Worm (Caenorhabditis elegans) whole organism, L4 larva: ENCODE results near the gene rei-1.
A peak's percentile ranks its signal among the peaks of the same experiment; 100 is the strongest.

Source experiments
- F10B5.3 ChIP-seq: sonication (generic microtip); optimal IDR thresholded peaks from 2 replicates; lab custom pipeline; 2016; ENCODE audit warnings: mild to moderate bottlenecking, missing genetic modification characterization, missing compliant biosample characterization
- F37D6.2 ChIP-seq: sonication (generic microtip); optimal IDR thresholded peaks from 2 replicates; lab custom pipeline; 2016; ENCODE audit warnings: mild to moderate bottlenecking, missing genetic modification characterization, missing compliant biosample characterization
- R02D3.7 ChIP-seq: fragments of 150-350 bp; sonication (generic microtip); optimal IDR thresholded peaks from 3 replicates; lab custom pipeline; 2014; ENCODE audit warnings: missing biosample characterization, missing genetic modification characterization
- Y5F2A.4 ChIP-seq: fragments of 200-800 bp; sonication (Bioruptor generic); optimal IDR thresholded peaks from 2 replicates; lab custom pipeline; 2018; ENCODE audit warnings: mild to moderate bottlenecking, missing genetic modification characterization, missing compliant biosample characterization
- aha-1 ChIP-seq: fragments of 150-350 bp; peaks from one replicate; lab custom pipeline; 2014; ENCODE audit warnings: missing biosample characterization, missing genetic modification characterization
- aly-2 ChIP-seq: sonication (generic microtip); optimal IDR thresholded peaks from 2 replicates; lab custom pipeline; 2018; ENCODE audit warnings: missing biosample characterization, missing genetic modification characterization
- ama-1 ChIP-seq: fragments of 150-350 bp; optimal IDR thresholded peaks from 2 replicates; lab custom pipeline; 2014; ENCODE audit warnings: inconsistent platforms, mixed read lengths
- attf-4 ChIP-seq: sonication (generic microtip); optimal IDR thresholded peaks from 3 replicates; lab custom pipeline; 2017; ENCODE audit warnings: missing biosample characterization, missing genetic modification characterization
- ceh-62 ChIP-seq: sonication (generic microtip); optimal IDR thresholded peaks from 2 replicates; lab custom pipeline; 2017; ENCODE audit warnings: missing biosample characterization, missing genetic modification characterization
- ces-1 ChIP-seq: fragments of 150-350 bp; sonication (generic microtip); optimal IDR thresholded peaks from 4 replicates; lab custom pipeline; 2014; ENCODE audit warnings: missing biosample characterization, missing genetic modification reagents, missing genetic modification characterization
- ctbp-1 ChIP-seq: fragments of 200-800 bp; sonication (Bioruptor generic); IDR thresholded peaks from 2 replicates; pipeline ENCODE4 v1.3.6; 2022; ENCODE audit warnings: missing genetic modification reagents, missing genetic modification characterization, missing compliant biosample characterization
- daf-16 ChIP-seq, 3 experiments: sonication (generic microtip); optimal IDR thresholded peaks; 2 replicates each; lab custom pipeline; 2016 to 2017; ENCODE audit warnings: missing genetic modification characterization in 3 of 3, missing genetic modification reagents in 3 of 3, mild to moderate bottlenecking in 2 of 3, missing compliant biosample characterization in 2 of 3, missing biosample characterization in 1 of 3, moderate library complexity in 1 of 3
- duxl-1 ChIP-seq: sonication (generic microtip); optimal IDR thresholded peaks from 2 replicates; lab custom pipeline; 2016; ENCODE audit warnings: mild to moderate bottlenecking, missing genetic modification characterization, moderate library complexity, missing compliant biosample characterization; ENCODE audit not compliant: poor library complexity
- egl-43 ChIP-seq: fragments of 200-800 bp; sonication (Bioruptor generic); IDR thresholded peaks from 2 replicates; pipeline ENCODE4 v1.3.6; 2022; ENCODE audit warnings: missing genetic modification reagents, missing genetic modification characterization, missing compliant biosample characterization
- gei-8 ChIP-seq: fragments of 200-800 bp; sonication (Bioruptor generic); optimal IDR thresholded peaks from 2 replicates; lab custom pipeline; 2018; ENCODE audit warnings: mild to moderate bottlenecking, missing genetic modification characterization, missing compliant biosample characterization
- hif-1 ChIP-seq, 2 experiments: sonication (generic microtip); optimal IDR thresholded peaks; 2 replicates each; lab custom pipeline; 2016 to 2017; ENCODE audit warnings: missing compliant biosample characterization in 2 of 2, missing genetic modification characterization in 2 of 2, missing genetic modification reagents in 2 of 2, missing genotype in 2 of 2, mild to moderate bottlenecking in 1 of 2
- hlh-11 ChIP-seq: fragments of 200-800 bp; sonication (Bioruptor generic); optimal IDR thresholded peaks from 2 replicates; lab custom pipeline; 2018; ENCODE audit warnings: mild to moderate bottlenecking, missing genetic modification characterization, missing compliant biosample characterization
- hmg-1.1 ChIP-seq: fragments of 200-800 bp; sonication (Bioruptor generic); IDR thresholded peaks from 2 replicates; pipeline ENCODE4 v1.3.6; 2022; ENCODE audit warnings: missing genetic modification reagents, missing genetic modification characterization, missing compliant biosample characterization
- lin-15B ChIP-seq: fragments of 150-350 bp; sonication (generic microtip); optimal IDR thresholded peaks from 3 replicates; lab custom pipeline; 2014; ENCODE audit warnings: missing biosample characterization, missing genetic modification characterization
- lin-38 ChIP-seq: fragments of 200-800 bp; sonication (Bioruptor generic); IDR thresholded peaks from 2 replicates; pipeline ENCODE4 v1.3.6; 2022; ENCODE audit warnings: missing genetic modification reagents, missing genetic modification characterization, missing compliant biosample characterization
- lsy-2 ChIP-seq, 2 experiments: fragments of 150-350 bp in 1 of 2; sonication (generic microtip) in 1 of 2; optimal IDR thresholded peaks; 2 replicates each; lab custom pipeline; 2014 to 2017; ENCODE audit warnings: missing biosample characterization in 2 of 2, missing genetic modification characterization in 2 of 2
- madf-5 ChIP-seq, 2 experiments: fragments of 200-800 bp; sonication (Bioruptor generic); IDR thresholded peaks; 2 replicates each; pipeline ENCODE4 v1.3.6; 2022; ENCODE audit warnings: missing compliant biosample characterization in 2 of 2, missing genetic modification characterization in 2 of 2
- mep-1 ChIP-seq: fragments of 150-350 bp; sonication (generic microtip); optimal IDR thresholded peaks from 3 replicates; lab custom pipeline; 2014; ENCODE audit warnings: missing biosample characterization, missing genetic modification characterization
- nhr-11 ChIP-seq: fragments of 150-350 bp; optimal IDR thresholded peaks from 2 replicates; lab custom pipeline; 2014; ENCODE audit warnings: missing biosample characterization, missing genetic modification characterization
- nhr-237 ChIP-seq: sonication (generic microtip); optimal IDR thresholded peaks from 2 replicates; lab custom pipeline; 2017; ENCODE audit warnings: missing biosample characterization, missing genetic modification characterization
- nhr-42 ChIP-seq: fragments of 200-800 bp; sonication (Bioruptor generic); IDR thresholded peaks from 2 replicates; pipeline ENCODE4 v1.3.6; 2022; ENCODE audit warnings: missing genetic modification characterization, missing compliant biosample characterization
- nhr-6 ChIP-seq: fragments of 150-350 bp; optimal IDR thresholded peaks from 2 replicates; lab custom pipeline; 2014; ENCODE audit warnings: missing biosample characterization, missing genetic modification characterization
- nhr-76 ChIP-seq: fragments of 150-350 bp; optimal IDR thresholded peaks from 2 replicates; lab custom pipeline; 2014; ENCODE audit warnings: missing biosample characterization, missing genetic modification characterization
- nhr-77 ChIP-seq: fragments of 150-350 bp; optimal IDR thresholded peaks from 2 replicates; lab custom pipeline; 2014; ENCODE audit warnings: missing biosample characterization, missing genetic modification characterization
- set-16 ChIP-seq: fragments of 200-800 bp; sonication (Bioruptor generic); IDR thresholded peaks from 2 replicates; pipeline ENCODE4 v1.3.6; 2022; ENCODE audit warnings: missing genetic modification reagents, missing genetic modification characterization, missing compliant biosample characterization
- snpc-4 ChIP-seq: fragments of 150-350 bp; optimal IDR thresholded peaks from 2 replicates; lab custom pipeline; 2014; ENCODE audit warnings: missing biosample characterization, missing genetic modification characterization
- spr-1 ChIP-seq: sonication (generic microtip); optimal IDR thresholded peaks from 2 replicates; lab custom pipeline; 2016; ENCODE audit warnings: mild to moderate bottlenecking, missing genetic modification characterization, missing compliant biosample characterization
- unc-130 ChIP-seq: sonication (generic microtip); optimal IDR thresholded peaks from 2 replicates; lab custom pipeline; 2016; ENCODE audit warnings: missing genetic modification reagents, missing genetic modification characterization, missing compliant biosample characterization
- unc-62 ChIP-seq, 3 experiments: fragments of 150-350 bp in 1 of 3; sonication (generic microtip); optimal IDR thresholded peaks in 2 of 3; peaks in 1 of 3; 1 replicate in 1 of 3; 2 replicates in 2 of 3; lab custom pipeline; 2014 to 2017; ENCODE audit warnings: missing biosample characterization in 3 of 3, missing genetic modification characterization in 3 of 3, missing genetic modification reagents in 3 of 3, missing genotype in 1 of 3
- zfp-2 ChIP-seq: sonication (generic microtip); optimal IDR thresholded peaks from 2 replicates; lab custom pipeline; 2016; ENCODE audit warnings: mild to moderate bottlenecking, missing genetic modification characterization, missing compliant biosample characterization
- zfp-3 ChIP-seq: fragments of 200-800 bp; sonication (Bioruptor generic); conservative IDR thresholded peaks from 2 replicates; pipeline ENCODE4 v1.3.6; 2022; ENCODE audit warnings: missing genetic modification reagents, missing genetic modification characterization, missing compliant biosample characterization
- ztf-11 ChIP-seq: fragments of 150-350 bp; optimal IDR thresholded peaks from 2 replicates; lab custom pipeline; 2014; ENCODE audit warnings: missing biosample characterization, missing genetic modification characterization
- ztf-7 ChIP-seq: fragments of 150-350 bp; optimal IDR thresholded peaks from 2 replicates; lab custom pipeline; 2014; ENCODE audit warnings: missing biosample characterization, missing genetic modification characterization

rei-1 gene

DNA sequence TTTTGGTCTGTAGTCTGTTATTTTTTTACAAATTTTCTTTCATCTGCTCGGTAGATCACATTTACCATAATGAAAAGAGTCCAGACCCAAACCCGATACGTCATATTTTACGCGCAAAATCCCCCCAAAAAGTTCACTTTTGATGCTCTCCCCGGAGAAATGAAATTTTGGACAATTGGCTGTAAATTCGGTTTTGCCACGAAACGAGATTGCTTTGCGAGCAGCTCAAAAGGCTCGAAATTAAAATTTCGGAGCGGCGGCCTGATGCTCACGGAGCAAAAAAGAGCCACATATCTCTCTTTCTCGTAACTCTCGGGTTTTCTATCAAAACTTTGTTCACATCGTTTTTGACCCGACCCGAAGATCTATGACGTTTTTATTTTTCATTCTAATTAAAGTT, 25.3 kb upstream of the rei-1 start:
- no peak for TF ChIP-seq F37D6.2 (tag; lab: Kevin White, UChicago)
- no peak for TF ChIP-seq nhr-6 (tag; lab: Kevin White, UChicago)

DNA sequence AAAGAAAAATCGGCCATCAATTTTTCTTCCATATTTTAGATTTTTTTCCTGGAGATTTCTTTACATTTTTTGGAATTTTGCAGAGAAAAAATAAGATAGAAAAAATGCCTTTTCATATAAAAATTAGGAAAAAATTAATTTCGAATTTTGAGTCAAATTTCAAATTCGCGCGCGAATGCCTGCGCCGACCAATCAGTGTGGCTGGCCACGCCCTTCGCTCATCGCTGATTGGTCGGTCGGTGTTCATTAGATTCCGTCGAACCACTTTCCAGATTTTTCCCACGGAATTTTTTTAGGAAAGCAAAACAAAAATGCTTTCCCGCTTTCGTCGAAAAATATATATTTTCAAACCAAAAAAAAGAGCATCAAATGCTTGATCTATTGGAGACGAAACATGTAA, 22.4 kb upstream of the rei-1 start:
- TF ChIP-seq aha-1 (peak; percentile 66), unc-130 (GFP tag; lab: Kevin White, UChicago) (no peak)

DNA sequence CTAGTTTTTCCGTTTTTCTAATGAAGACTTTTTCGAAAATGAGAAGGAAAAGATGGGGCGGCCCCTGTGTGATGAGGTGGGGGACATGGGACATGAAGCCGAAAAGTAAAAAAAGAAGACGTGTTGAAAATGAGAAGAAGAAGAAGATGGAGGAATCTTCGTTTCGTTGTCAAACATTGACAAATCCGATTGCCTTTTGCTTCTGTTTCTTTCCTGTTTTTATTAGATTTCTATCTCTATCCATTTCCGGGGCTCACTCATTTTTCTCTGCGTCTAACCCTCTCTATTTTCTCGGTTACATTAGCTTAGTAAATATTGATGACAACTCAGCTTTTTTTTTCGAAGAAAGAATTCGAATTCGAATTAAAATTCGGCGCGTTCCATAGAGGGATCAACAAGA, 21.7 kb upstream of the rei-1 start:
- TF ChIP-seq ces-1 (GFP tag; lab: Kevin White, UChicago): peak; percentile 54
- TF ChIP-seq lin-15B (tag; lab: Kevin White, UChicago): no peak
- TF ChIP-seq aha-1: peak; percentile 74
- TF ChIP-seq, all 104 proteins: peak for 2

DNA sequence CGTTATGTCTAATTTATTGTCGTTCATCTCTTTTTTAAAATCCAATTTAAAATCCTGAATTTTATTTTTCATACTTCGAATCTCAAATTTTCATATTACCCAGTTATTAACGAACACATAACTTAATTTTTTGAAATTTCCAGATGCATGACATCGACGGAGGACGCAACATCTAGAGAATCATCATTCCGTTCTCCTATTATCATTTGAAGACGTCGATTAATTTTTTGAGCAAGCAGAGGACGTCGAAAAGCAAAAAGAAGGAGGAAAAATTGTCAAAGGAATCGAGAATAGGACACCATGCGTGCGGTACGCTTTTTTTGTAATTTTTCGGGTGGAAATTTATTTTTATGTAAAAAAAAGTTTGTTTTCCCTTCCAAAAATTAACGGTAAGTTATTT, 17.1 kb upstream of the rei-1 start, which contains the start of gene unc-103:
Gene unc-103 (plus strand): TSS at position 301 of the 400 bp plus-strand sequence.
- TF ChIP-seq R02D3.7 (no peak), Y5F2A.4 (GFP tag; lab: Kevin White, UChicago) (no peak), nhr-76 (tag; lab: Kevin White, UChicago) (no peak), ztf-7 (tag; lab: Kevin White, UChicago) (no peak), spr-1 (tag; lab: Kevin White, UChicago) (no peak), aly-2 (tag; lab: Kevin White, UChicago) (no peak), lsy-2 (tag; optimal IDR thresholded peaks at IDR 0.05; lab: Kevin White, UChicago) (no peak), duxl-1 (tag; lab: Kevin White, UChicago) (no peak), zfp-2 (tag; lab: Kevin White, UChicago) (no peak), nhr-77 (no peak), set-16 (GFP tag; lab: Robert Waterston, UW) (no peak), unc-62 (GFP tag; optimal IDR thresholded peaks at IDR 0.05 in 1 of 2; lab: Kevin White, UChicago) (no peak), unc-62 (tag; optimal IDR thresholded peaks at IDR 0.05; lab: Kevin White, UChicago) (no peak), madf-5 (GFP tag; IDR thresholded peaks at IDR 0.05; lab: Robert Waterston, UW) (no peak), ctbp-1 (no peak), ztf-11 (no peak), nhr-237 (tag; lab: Kevin White, UChicago) (no peak), zfp-3 (no peak)

DNA sequence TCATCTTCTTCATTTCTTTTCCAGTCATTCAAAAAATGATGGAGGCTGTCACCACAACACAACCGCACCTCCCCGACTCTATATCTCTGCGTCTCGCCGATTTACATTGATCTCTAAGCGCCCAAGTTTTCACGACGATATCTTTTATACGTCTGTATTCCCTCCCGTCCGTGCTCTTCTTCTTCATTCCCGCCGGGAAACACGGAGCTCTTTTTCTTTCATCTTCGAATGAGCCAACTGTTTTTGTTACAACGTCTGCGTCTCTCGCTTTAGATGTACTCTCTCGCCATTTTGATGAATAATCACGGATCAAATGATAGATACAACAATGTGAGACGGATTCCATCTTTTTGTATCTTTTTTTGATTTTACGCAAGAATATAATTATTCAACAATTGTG, 15.6 kb upstream of the rei-1 start:
- TF ChIP-seq daf-16 (GFP tag; optimal IDR thresholded peaks at IDR 0.05; lab: Kevin White, UChicago) (peak in 1 of 2 experiments; percentile 26), daf-16 (tag; optimal IDR thresholded peaks at IDR 0.05; lab: Kevin White, UChicago) (no peak), mep-1 (tag; lab: Kevin White, UChicago) (no peak), nhr-76 (tag; lab: Kevin White, UChicago) (no peak), F10B5.3 (tag; lab: Kevin White, UChicago) (no peak), gei-8 (no peak), nhr-42 (GFP tag; lab: Robert Waterston, UW) (no peak), ces-1 (GFP tag; lab: Kevin White, UChicago) (no peak), attf-4 (no peak), ceh-62 (tag; lab: Kevin White, UChicago) (no peak), unc-62 (GFP tag; optimal IDR thresholded peaks at IDR 0.05 in 1 of 2; lab: Kevin White, UChicago) (peak in 1 of 2 experiments; percentile 70), unc-62 (tag; optimal IDR thresholded peaks at IDR 0.05; lab: Kevin White, UChicago) (no peak), hmg-1.1 (GFP tag; lab: Robert Waterston, UW) (0 out of 2 replicates have a peak, but pooled peaks have one; percentile 9), snpc-4 (tag; lab: Kevin White, UChicago) (no peak), nhr-11 (tag; lab: Kevin White, UChicago) (peak; percentile 26), hlh-11 (tag; lab: Kevin White, UChicago) (peak; percentile 12), hif-1 (tag; optimal IDR thresholded peaks at IDR 0.05; lab: Kevin White, UChicago) (no peak), egl-43 (GFP tag; lab: Robert Waterston, UW) (no peak), ama-1 (lab: Kevin White, UChicago) (no peak), lin-38 (GFP tag; lab: Robert Waterston, UW) (no peak)
